Fruit fly (Drosophila melanogaster) whole organism, wandering third instar larva: ENCODE measurements around the gene gudu.

Source experiments
- Abd-B ChIP-seq: fragments of >200 bp; optimal IDR thresholded peaks from 2 replicates; lab custom pipeline; 2017; ENCODE audit warnings: missing biosample characterization, missing genetic modification characterization
- CG32264 ChIP-seq: fragments of 200-800 bp; sonication (Bioruptor generic); optimal IDR thresholded peaks from 2 replicates; lab custom pipeline; 2016; ENCODE audit warnings: missing biosample characterization, missing genetic modification characterization
- CG9705 ChIP-seq: fragments of 200-800 bp; sonication (Bioruptor generic); optimal IDR thresholded peaks from 2 replicates; lab custom pipeline; 2018; ENCODE audit warnings: missing biosample characterization, mild to moderate bottlenecking, missing genetic modification characterization
- CrebA ChIP-seq: fragments of 200-800 bp; sonication (Bioruptor generic); optimal IDR thresholded peaks from 2 replicates; lab custom pipeline; 2016; ENCODE audit warnings: missing biosample characterization, mild to moderate bottlenecking, missing genetic modification characterization, borderline replicate concordance
- Dfd ChIP-seq: fragments of >200 bp; optimal IDR thresholded peaks from 2 replicates; lab custom pipeline; 2017; ENCODE audit warnings: missing biosample characterization, missing genetic modification characterization
- Dif ChIP-seq: fragments of 200-275, 200-300 bp; sonication (Bioruptor generic); optimal IDR thresholded peaks from 2 replicates; lab custom pipeline; 2018; ENCODE audit warnings: missing biosample characterization, missing genetic modification characterization; ENCODE audit not compliant: partially characterized antibody
- GATAd ChIP-seq: sonication (Bioruptor generic); optimal IDR thresholded peaks from 2 replicates; lab custom pipeline; 2016; ENCODE audit warnings: missing biosample characterization, missing genetic modification characterization
- HLH106 ChIP-seq: fragments of 200-800 bp; optimal IDR thresholded peaks from 3 replicates; lab custom pipeline; 2019; ENCODE audit warnings: missing biosample characterization, mild to moderate bottlenecking, missing genetic modification characterization, moderate library complexity
- Hnf4 ChIP-seq: fragments of 200-800 bp; sonication (Bioruptor generic); optimal IDR thresholded peaks from 2 replicates; lab custom pipeline; 2016; ENCODE audit warnings: missing biosample characterization, mild to moderate bottlenecking, missing genetic modification characterization
- Hr78 ChIP-seq: fragments of >200 bp; optimal IDR thresholded peaks from 2 replicates; lab custom pipeline; 2017; ENCODE audit warnings: missing biosample characterization, missing genetic modification characterization
- Hr83 ChIP-seq: fragments of 200-300 bp; sonication (Bioruptor generic); optimal IDR thresholded peaks from 2 replicates; lab custom pipeline; 2016; ENCODE audit warnings: missing biosample characterization, mild to moderate bottlenecking, missing genetic modification characterization, moderate library complexity; ENCODE audit not compliant: poor library complexity, severe bottlenecking
- Jra ChIP-seq: sonication (Bioruptor generic); optimal IDR thresholded peaks from 2 replicates; lab custom pipeline; 2016; ENCODE audit warnings: missing biosample characterization, missing genetic modification characterization
- Mio ChIP-seq: sonication (Bioruptor generic); optimal IDR thresholded peaks from 2 replicates; lab custom pipeline; 2016; ENCODE audit warnings: missing biosample characterization, missing genetic modification characterization
- Myc ChIP-seq: fragments of >200 bp; optimal IDR thresholded peaks from 2 replicates; lab custom pipeline; 2017
- N ChIP-seq: fragments of >200 bp; optimal IDR thresholded peaks from 2 replicates; lab custom pipeline; 2018; ENCODE audit warnings: missing biosample characterization, missing external identifiers, missing genetic modification characterization
- OdsH ChIP-seq: fragments of 200-800 bp; sonication (Bioruptor generic); optimal IDR thresholded peaks from 2 replicates; lab custom pipeline; 2016; ENCODE audit warnings: missing biosample characterization, mild to moderate bottlenecking, missing genetic modification characterization
- Rel ChIP-seq, 2 experiments: fragments of 200-800 bp; sonication (Bioruptor generic) in 1 of 2; optimal IDR thresholded peaks; 2 replicates in 1 of 2; 3 replicates in 1 of 2; lab custom pipeline; 2016 to 2019; ENCODE audit warnings: mild to moderate bottlenecking in 2 of 2, missing biosample characterization in 2 of 2, missing genetic modification characterization in 2 of 2, moderate library complexity in 1 of 2
- Sp1 ChIP-seq: fragments of 200-800 bp; sonication (Bioruptor generic); optimal IDR thresholded peaks from 3 replicates; lab custom pipeline; 2019; ENCODE audit warnings: missing biosample characterization, mild to moderate bottlenecking, missing genetic modification characterization, moderate library complexity
- Vsx2 ChIP-seq: fragments of 200-300, 225-300 bp; sonication (Bioruptor generic); optimal IDR thresholded peaks from 2 replicates; lab custom pipeline; 2018; ENCODE audit warnings: missing biosample characterization, missing genetic modification characterization; ENCODE audit not compliant: partially characterized antibody
- br ChIP-seq: fragments of 200-800 bp; sonication (Bioruptor generic); optimal IDR thresholded peaks from 2 replicates; lab custom pipeline; 2016; ENCODE audit warnings: missing biosample characterization, missing genetic modification characterization
- brk ChIP-seq: fragments of 200-800 bp; sonication (Bioruptor generic); optimal IDR thresholded peaks from 2 replicates; lab custom pipeline; 2016; ENCODE audit warnings: missing biosample characterization, mild to moderate bottlenecking, missing genetic modification characterization
- dl ChIP-seq, 2 experiments: fragments of 175-275, 200-275 bp in 1 of 2; fragments of 200-275 bp in 1 of 2; sonication (Bioruptor generic); optimal IDR thresholded peaks; lab custom pipeline; 2018; ENCODE audit warnings: mild to moderate bottlenecking in 2 of 2, missing biosample characterization in 2 of 2, missing genetic modification characterization in 2 of 2, moderate library complexity in 2 of 2; ENCODE audit not compliant: partially characterized antibody in 2 of 2, insufficient read depth in 1 of 2
- dmrt93B ChIP-seq: fragments of 200-800 bp; sonication (Bioruptor generic); optimal IDR thresholded peaks from 2 replicates; lab custom pipeline; 2018; ENCODE audit warnings: missing biosample characterization, mild to moderate bottlenecking, missing genetic modification characterization
- dsf ChIP-seq: sonication (Bioruptor generic); optimal IDR thresholded peaks from 2 replicates; lab custom pipeline; 2016; ENCODE audit warnings: missing biosample characterization, missing genetic modification characterization, borderline replicate concordance
- ey ChIP-seq: fragments of 200-800 bp; sonication (Bioruptor generic); optimal IDR thresholded peaks from 2 replicates; lab custom pipeline; 2016; ENCODE audit warnings: missing biosample characterization, missing genetic modification characterization
- foxo ChIP-seq, 2 experiments: fragments of 200-800 bp; sonication (Bioruptor generic); optimal IDR thresholded peaks; 2 replicates in 1 of 2; 3 replicates in 1 of 2; lab custom pipeline; 2016 to 2017; ENCODE audit warnings: missing biosample characterization in 2 of 2, missing genetic modification characterization in 2 of 2
- fru ChIP-seq: fragments of 200-800 bp; sonication (Bioruptor generic); optimal IDR thresholded peaks from 3 replicates; lab custom pipeline; 2016; ENCODE audit warnings: missing biosample characterization, mild to moderate bottlenecking, missing genetic modification characterization
- h ChIP-seq: fragments of 200-800 bp; sonication (Bioruptor generic); optimal IDR thresholded peaks from 3 replicates; lab custom pipeline; 2016; ENCODE audit warnings: missing biosample characterization, mild to moderate bottlenecking, missing genetic modification characterization
- jim ChIP-seq: fragments of 175-275, 200-325 bp; sonication (Bioruptor generic); optimal IDR thresholded peaks from 2 replicates; lab custom pipeline; 2016; ENCODE audit warnings: missing biosample characterization, mild to moderate bottlenecking, missing genetic modification characterization
- lola ChIP-seq: fragments of >200 bp; optimal IDR thresholded peaks from 2 replicates; lab custom pipeline; 2017; ENCODE audit warnings: missing biosample characterization, missing genetic modification characterization
- pan ChIP-seq: fragments of >200 bp; optimal IDR thresholded peaks from 2 replicates; lab custom pipeline; 2017
- psq ChIP-seq: fragments of 200-800 bp; sonication (Bioruptor generic); optimal IDR thresholded peaks from 3 replicates; lab custom pipeline; 2017; ENCODE audit warnings: missing biosample characterization, mild to moderate bottlenecking, missing genetic modification characterization, moderate library complexity
- rgr ChIP-seq: fragments of 200-800 bp; sonication (Bioruptor generic); optimal IDR thresholded peaks from 3 replicates; lab custom pipeline; 2016; ENCODE audit warnings: missing biosample characterization, mild to moderate bottlenecking, missing genetic modification characterization
- sage ChIP-seq: fragments of 200-800 bp; sonication (Bioruptor generic); optimal IDR thresholded peaks from 2 replicates; lab custom pipeline; 2016; ENCODE audit warnings: missing biosample characterization, mild to moderate bottlenecking, missing genetic modification characterization
- sv ChIP-seq: fragments of 200-800 bp; sonication (Bioruptor generic); optimal IDR thresholded peaks from 3 replicates; lab custom pipeline; 2016; ENCODE audit warnings: missing biosample characterization, missing genetic modification characterization
- tai ChIP-seq: sonication (Bioruptor generic); optimal IDR thresholded peaks from 2 replicates; lab custom pipeline; 2016; ENCODE audit warnings: missing biosample characterization, missing genetic modification characterization
- usp ChIP-seq: fragments of >200 bp; optimal IDR thresholded peaks from 2 replicates; lab custom pipeline; 2017; ENCODE audit warnings: missing biosample characterization, missing genetic modification characterization
- woc ChIP-seq: sonication (Bioruptor generic); optimal IDR thresholded peaks from 2 replicates; lab custom pipeline; 2016; ENCODE audit warnings: missing biosample characterization, mild to moderate bottlenecking, missing genetic modification characterization

Gene gudu

DNA sequence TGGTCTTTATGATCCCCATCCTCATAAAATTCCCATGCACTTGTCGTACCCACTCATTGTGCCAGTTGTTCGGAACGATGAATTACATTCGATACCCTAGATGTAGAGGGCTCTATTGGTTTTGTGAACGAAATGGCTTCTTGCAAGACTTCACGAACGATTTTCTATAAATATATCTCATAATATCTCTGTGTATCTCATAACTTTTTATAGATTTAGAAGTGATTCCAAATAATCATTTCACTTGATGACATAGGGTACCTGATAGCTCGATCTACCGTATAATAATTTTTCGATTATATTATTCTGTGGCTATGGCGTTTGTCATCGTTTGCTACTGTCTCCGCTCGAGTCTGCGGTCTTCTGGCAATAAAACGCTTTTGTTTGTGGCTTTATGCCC lies 8.7 kb downstream of the gudu start:
- no peak for TF ChIP-seq lola (GFP tag; lab: Kevin White, UChicago)
- no peak for TF ChIP-seq Hr78 (GFP tag; lab: Kevin White, UChicago)
- TF ChIP-seq Dfd: no peak
- no peak for TF ChIP-seq dsf
- no peak for TF ChIP-seq sage
- TF ChIP-seq woc (GFP tag; lab: Kevin White, UChicago): peak; percentile 14
- TF ChIP-seq dmrt93B (GFP tag; lab: Kevin White, UChicago): peak; percentile 64
- peak; percentile 70 for TF ChIP-seq rgr (GFP tag; lab: Kevin White, UChicago)
- TF ChIP-seq CG9705: no peak
- TF ChIP-seq ey (GFP tag; lab: Kevin White, UChicago): peak; percentile 74
- no peak for TF ChIP-seq pan
- TF ChIP-seq OdsH (GFP tag; lab: Kevin White, UChicago): peak; percentile 69
- TF ChIP-seq Hr83: no peak
- no peak for TF ChIP-seq Myc (lab: Kevin White, UChicago)
- no peak for TF ChIP-seq Mio (GFP tag; lab: Kevin White, UChicago)
- peak; percentile 57 for TF ChIP-seq Hnf4 (GFP tag; lab: Kevin White, UChicago)
- TF ChIP-seq N (GFP tag; lab: Kevin White, UChicago): no peak
- TF ChIP-seq HLH106: peak; percentile 72
- no peak for TF ChIP-seq GATAd (GFP tag; lab: Kevin White, UChicago)
- peak; percentile 38 for TF ChIP-seq sv (GFP tag; lab: Kevin White, UChicago)
- TF ChIP-seq Rel (GFP tag; optimal IDR thresholded peaks at IDR 0.05; lab: Kevin White, UChicago): no peak
- TF ChIP-seq Rel (tag; optimal IDR thresholded peaks at IDR 0.05; lab: Kevin White, UChicago): no peak
- TF ChIP-seq Jra (GFP tag; lab: Kevin White, UChicago): no peak
- TF ChIP-seq fru: peak; percentile 84
- no peak for TF ChIP-seq dl (GFP tag; optimal IDR thresholded peaks at IDR 0.05; lab: Kevin White, UChicago; ENCODE audit: insufficient read depth in 1 of 2, partially characterized antibody in 2 of 2)
- TF ChIP-seq psq (GFP tag; lab: Kevin White, UChicago): peak; percentile 30
- TF ChIP-seq Abd-B: no peak
- TF ChIP-seq CG32264 (GFP tag; lab: Kevin White, UChicago): peak; percentile 27
- TF ChIP-seq br (GFP tag; lab: Kevin White, UChicago): peak; percentile 67
- TF ChIP-seq CrebA: peak; percentile 29
- peak; percentile 69 for TF ChIP-seq h
- no peak for TF ChIP-seq brk (GFP tag; lab: Kevin White, UChicago)
- TF ChIP-seq Dif: no peak
- no peak for TF ChIP-seq jim (GFP tag; lab: Kevin White, UChicago)
- peak in 1 of 2 experiments; percentile 82 for TF ChIP-seq foxo (GFP tag; optimal IDR thresholded peaks at IDR 0.05; lab: Kevin White, UChicago)
- peak; percentile 23 for TF ChIP-seq Sp1 (GFP tag; lab: Kevin White, UChicago)
- peak; percentile 12 for TF ChIP-seq tai (GFP tag; lab: Kevin White, UChicago)
- no peak for TF ChIP-seq Vsx2 (GFP tag; lab: Kevin White, UChicago)
- no peak for TF ChIP-seq usp (GFP tag; lab: Kevin White, UChicago)

DNA sequence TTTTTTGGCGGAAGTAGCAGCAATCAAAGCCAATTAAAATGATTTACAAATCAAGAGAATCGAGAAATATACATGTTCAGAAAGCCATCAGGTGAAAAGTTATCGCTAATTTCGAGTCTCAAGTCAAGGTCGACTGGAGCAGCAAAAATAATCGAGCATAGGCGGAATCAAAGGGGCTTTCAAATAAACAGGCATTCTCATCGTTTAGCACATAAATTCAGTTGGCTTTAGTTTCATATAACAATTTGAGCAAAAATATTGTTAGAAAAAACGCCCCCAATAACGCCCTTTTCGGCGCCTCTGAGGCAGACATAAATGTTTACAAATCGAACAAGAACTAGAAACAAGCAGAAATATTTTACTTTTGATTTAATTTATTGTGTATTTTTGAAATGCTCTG lies 9.4 kb downstream of the gudu start:
- no peak for TF ChIP-seq Myc (lab: Kevin White, UChicago)
- TF ChIP-seq rgr (GFP tag; lab: Kevin White, UChicago): no peak
- no peak for TF ChIP-seq CG32264 (GFP tag; lab: Kevin White, UChicago)
- TF ChIP-seq fru: no peak
- TF ChIP-seq pan: no peak

DNA sequence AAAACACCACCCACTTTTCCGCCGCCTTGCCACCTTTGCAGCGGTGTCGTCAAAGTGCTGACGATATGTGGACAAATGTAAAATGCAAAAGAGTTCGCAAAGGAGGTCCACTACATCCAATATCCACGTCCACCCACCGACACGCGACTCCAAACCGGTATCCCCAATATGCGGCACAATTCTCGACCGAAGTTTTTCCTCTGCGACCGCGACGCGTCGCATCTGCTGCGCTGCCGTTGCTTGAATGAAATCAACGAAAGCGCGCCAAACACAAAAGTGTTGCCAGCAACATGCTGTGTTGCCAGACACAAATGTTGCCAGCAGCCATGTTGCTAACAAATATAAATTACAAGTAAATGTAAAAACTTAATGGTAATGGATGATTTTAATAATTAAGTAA lies 10.2 kb downstream of the gudu start, which contains the start of gene CG5160:
CG5160 (minus strand) TSS at position 223 of the 400 bp plus-strand sequence.
- no peak for TF ChIP-seq sv (GFP tag; lab: Kevin White, UChicago)
- TF ChIP-seq tai (GFP tag; lab: Kevin White, UChicago): no peak
- no peak for TF ChIP-seq Hr83
- TF ChIP-seq rgr (GFP tag; lab: Kevin White, UChicago): no peak
- TF ChIP-seq usp (GFP tag; lab: Kevin White, UChicago): no peak
- TF ChIP-seq dmrt93B (GFP tag; lab: Kevin White, UChicago): no peak
- no peak for TF ChIP-seq Dfd
- TF ChIP-seq Dif: no peak
- TF ChIP-seq CG32264 (GFP tag; lab: Kevin White, UChicago): no peak
